Worm (Caenorhabditis elegans) whole organism, L4 larva: ENCODE data around the gene nhr-70.

ENCODE experiments used
- F26F4.8 ChIP-seq: fragments of 200-800 bp; sonication (Bioruptor generic); conservative IDR thresholded peaks from 2 replicates; pipeline ENCODE4 v1.3.6; 2022; ENCODE audit warnings: missing genetic modification characterization, missing compliant biosample characterization
- F44E2.7 ChIP-seq: fragments of 200-800 bp; sonication (Bioruptor generic); IDR thresholded peaks from 2 replicates; pipeline ENCODE4 v2.1.2; 2022; ENCODE audit warnings: missing genetic modification characterization, missing compliant biosample characterization
- Y105C5A.15 ChIP-seq: fragments of 200-800 bp; sonication (Bioruptor generic); IDR thresholded peaks from 2 replicates; pipeline ENCODE4 v1.3.6; 2022; ENCODE audit warnings: missing genetic modification characterization, missing compliant biosample characterization
- aha-1 ChIP-seq: fragments of 150-350 bp; peaks from one replicate; lab custom pipeline; 2014; ENCODE audit warnings: missing biosample characterization, missing genetic modification characterization
- ama-1 ChIP-seq: fragments of 150-350 bp; optimal IDR thresholded peaks from 2 replicates; lab custom pipeline; 2014; ENCODE audit warnings: inconsistent platforms, mixed read lengths
- ceh-20 ChIP-seq: fragments of 200-800 bp; sonication (Bioruptor generic); IDR thresholded peaks from 2 replicates; pipeline ENCODE4 v1.3.6; 2022; ENCODE audit warnings: missing genetic modification reagents, missing genetic modification characterization, missing compliant biosample characterization
- ceh-28 ChIP-seq: fragments of 150-350 bp; optimal IDR thresholded peaks from 2 replicates; lab custom pipeline; 2014; ENCODE audit warnings: missing biosample characterization, missing genetic modification reagents, missing genetic modification characterization
- dmd-6 ChIP-seq: fragments of 200-800 bp; sonication (Bioruptor generic); IDR thresholded peaks from 2 replicates; pipeline ENCODE4 v1.3.6; 2022; ENCODE audit warnings: missing genetic modification reagents, missing genetic modification characterization, missing compliant biosample characterization
- dmd-8 ChIP-seq: fragments of 200-800 bp; sonication (Bioruptor generic); IDR thresholded peaks from 2 replicates; pipeline ENCODE4 v1.3.6; 2022; ENCODE audit warnings: missing genetic modification characterization, missing compliant biosample characterization
- dve-1 ChIP-seq: sonication (generic microtip); optimal IDR thresholded peaks from 2 replicates; lab custom pipeline; 2017; ENCODE audit warnings: antibody characterized with exemption, mild to moderate bottlenecking, missing genetic modification characterization, missing compliant biosample characterization; ENCODE audit not compliant: insufficient read depth
- egl-43 ChIP-seq: fragments of 200-800 bp; sonication (Bioruptor generic); IDR thresholded peaks from 2 replicates; pipeline ENCODE4 v1.3.6; 2022; ENCODE audit warnings: missing genetic modification reagents, missing genetic modification characterization, missing compliant biosample characterization
- fkh-10 ChIP-seq: fragments of 150-350 bp; optimal IDR thresholded peaks from 2 replicates; lab custom pipeline; 2014; ENCODE audit warnings: missing biosample characterization, missing genetic modification reagents, missing genetic modification characterization
- jun-1 ChIP-seq: fragments of 150-350 bp; optimal IDR thresholded peaks from 2 replicates; lab custom pipeline; 2014; ENCODE audit warnings: missing biosample characterization, missing genetic modification reagents, missing genetic modification characterization
- lin-39 ChIP-seq: fragments of 150-350 bp; optimal IDR thresholded peaks from 2 replicates; lab custom pipeline; 2014; ENCODE audit warnings: missing biosample characterization, missing genetic modification reagents, missing genetic modification characterization
- lir-3 ChIP-seq: sonication (generic microtip); optimal IDR thresholded peaks from 2 replicates; lab custom pipeline; 2016; ENCODE audit warnings: mild to moderate bottlenecking, missing genetic modification characterization, missing compliant biosample characterization
- lsy-2 ChIP-seq, 2 experiments: fragments of 150-350 bp in 1 of 2; sonication (generic microtip) in 1 of 2; optimal IDR thresholded peaks; 2 replicates each; lab custom pipeline; 2014 to 2017; ENCODE audit warnings: missing biosample characterization in 2 of 2, missing genetic modification characterization in 2 of 2
- mep-1 ChIP-seq: fragments of 150-350 bp; sonication (generic microtip); optimal IDR thresholded peaks from 3 replicates; lab custom pipeline; 2014; ENCODE audit warnings: missing biosample characterization, missing genetic modification characterization
- mes-2 ChIP-seq: sonication (generic microtip); optimal IDR thresholded peaks from 2 replicates; lab custom pipeline; 2016; ENCODE audit warnings: missing genotype, mild to moderate bottlenecking, missing genetic modification characterization, missing compliant biosample characterization; ENCODE audit not compliant: poor library complexity, severe bottlenecking
- mxl-2 ChIP-seq: fragments of 200-800 bp; sonication (Bioruptor generic); conservative IDR thresholded peaks from 2 replicates; pipeline ENCODE4 v1.3.6; 2022; ENCODE audit warnings: missing genetic modification reagents, missing genetic modification characterization, missing compliant biosample characterization
- nhr-11 ChIP-seq: fragments of 150-350 bp; optimal IDR thresholded peaks from 2 replicates; lab custom pipeline; 2014; ENCODE audit warnings: missing biosample characterization, missing genetic modification characterization
- nhr-111 ChIP-seq: fragments of 200-800 bp; sonication (Bioruptor generic); optimal IDR thresholded peaks from 2 replicates; lab custom pipeline; 2018; ENCODE audit warnings: mild to moderate bottlenecking, missing genetic modification characterization, missing compliant biosample characterization
- nhr-237 ChIP-seq: sonication (generic microtip); optimal IDR thresholded peaks from 2 replicates; lab custom pipeline; 2017; ENCODE audit warnings: missing biosample characterization, missing genetic modification characterization
- nhr-25 ChIP-seq: sonication (generic microtip); optimal IDR thresholded peaks from 2 replicates; lab custom pipeline; 2017; ENCODE audit warnings: missing genetic modification characterization, mild to moderate bottlenecking, missing compliant biosample characterization, antibody characterized with exemption, moderate library complexity, borderline replicate concordance; ENCODE audit not compliant: insufficient read depth
- nhr-6 ChIP-seq: fragments of 150-350 bp; optimal IDR thresholded peaks from 2 replicates; lab custom pipeline; 2014; ENCODE audit warnings: missing biosample characterization, missing genetic modification characterization
- nhr-77 ChIP-seq: fragments of 150-350 bp; optimal IDR thresholded peaks from 2 replicates; lab custom pipeline; 2014; ENCODE audit warnings: missing biosample characterization, missing genetic modification characterization
- set-16 ChIP-seq: fragments of 200-800 bp; sonication (Bioruptor generic); IDR thresholded peaks from 2 replicates; pipeline ENCODE4 v1.3.6; 2022; ENCODE audit warnings: missing genetic modification reagents, missing genetic modification characterization, missing compliant biosample characterization
- spr-1 ChIP-seq: sonication (generic microtip); optimal IDR thresholded peaks from 2 replicates; lab custom pipeline; 2016; ENCODE audit warnings: mild to moderate bottlenecking, missing genetic modification characterization, missing compliant biosample characterization
- unc-62 ChIP-seq, 3 experiments: fragments of 150-350 bp in 1 of 3; sonication (generic microtip); optimal IDR thresholded peaks in 2 of 3; peaks in 1 of 3; 1 replicate in 1 of 3; 2 replicates in 2 of 3; lab custom pipeline; 2014 to 2017; ENCODE audit warnings: missing biosample characterization in 3 of 3, missing genetic modification characterization in 3 of 3, missing genetic modification reagents in 3 of 3, missing genotype in 1 of 3
- zfp-3 ChIP-seq: fragments of 200-800 bp; sonication (Bioruptor generic); conservative IDR thresholded peaks from 2 replicates; pipeline ENCODE4 v1.3.6; 2022; ENCODE audit warnings: missing genetic modification reagents, missing genetic modification characterization, missing compliant biosample characterization

nhr-70 gene

DNA sequence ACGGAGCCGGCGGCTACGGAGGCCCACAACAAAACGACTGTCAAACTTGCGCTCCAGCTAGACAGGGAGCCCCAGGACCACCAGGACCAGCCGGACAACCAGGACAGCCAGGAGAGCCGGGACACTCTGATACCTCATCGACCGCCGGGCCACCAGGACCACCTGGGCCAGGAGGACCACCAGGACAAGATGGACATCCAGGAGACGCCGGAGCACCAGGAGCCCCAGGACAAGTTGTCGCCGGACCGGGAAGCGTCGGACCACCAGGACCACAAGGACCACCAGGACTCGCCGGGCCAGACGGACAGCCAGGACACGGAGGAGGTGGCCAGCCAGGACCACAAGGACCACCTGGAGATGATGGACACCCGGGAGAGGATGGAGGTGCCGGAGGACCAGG, 22.7 kb downstream of the nhr-70 start:
- no peak for TF ChIP-seq Y105C5A.15 (GFP tag; lab: Robert Waterston, UW)
- TF ChIP-seq ceh-20 (GFP tag; lab: Robert Waterston, UW), result no peak
- peak; percentile 98 for TF ChIP-seq set-16 (GFP tag; lab: Robert Waterston, UW)
- TF ChIP-seq F26F4.8 (GFP tag; lab: Robert Waterston, UW), result no peak
- no peak for TF ChIP-seq F44E2.7 (GFP tag; lab: Robert Waterston, UW)
- 0 out of 2 replicates have a peak, but pooled peaks have one; percentile 3 for TF ChIP-seq egl-43 (GFP tag; lab: Robert Waterston, UW)
- TF ChIP-seq lin-39 (tag; lab: Kevin White, UChicago), result no peak
- TF ChIP-seq dve-1 (tag; lab: Kevin White, UChicago), result no peak

DNA sequence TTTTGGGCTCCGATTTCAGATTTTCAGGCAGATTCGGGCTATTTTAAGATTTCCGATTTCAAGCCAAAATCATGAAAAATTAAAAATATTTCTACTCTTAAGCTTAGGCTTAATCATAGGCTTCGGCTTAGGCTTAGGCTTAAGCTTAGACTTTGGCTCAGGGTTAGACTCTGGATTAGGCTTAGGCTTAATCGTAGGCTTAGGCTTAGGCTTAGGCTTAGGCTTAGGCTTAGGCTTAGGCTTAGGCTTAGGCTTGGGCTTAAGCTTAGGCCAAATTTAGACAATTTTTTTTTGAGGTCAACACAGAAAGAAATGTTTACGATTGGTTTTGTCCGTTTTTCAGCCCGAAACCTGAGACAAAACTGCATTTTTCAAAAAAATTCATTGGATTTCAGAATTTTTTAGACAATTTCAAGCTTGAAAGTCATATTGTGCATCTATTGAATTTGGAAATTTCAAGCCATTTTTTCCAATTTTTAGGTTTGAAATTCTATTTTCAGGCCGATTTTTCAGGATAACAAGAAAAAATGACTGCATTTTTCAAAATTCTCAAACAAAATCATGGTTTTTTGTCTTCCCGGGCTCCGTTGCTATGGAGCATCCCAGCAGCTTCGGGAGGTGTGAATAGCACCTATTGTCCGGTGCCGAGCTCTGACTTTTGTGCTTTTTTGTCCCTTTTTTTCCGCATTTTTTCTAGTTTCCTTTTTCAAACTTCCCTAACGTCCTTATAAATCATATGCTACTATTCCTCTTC, 23.4 kb downstream of the nhr-70 start, which contains the start of gene egas-1:
TSS of gene egas-1 (plus strand) at position 704 of the 754 bp plus-strand sequence.
- TF ChIP-seq lir-3 (tag; lab: Kevin White, UChicago) (no peak), dmd-8 (GFP tag; lab: Robert Waterston, UW) (0 out of 2 replicates have a peak, but pooled peaks have one; percentile 5), spr-1 (tag; lab: Kevin White, UChicago) (no peak), ama-1 (peak; percentile 39), unc-62 (GFP tag; optimal IDR thresholded peaks at IDR 0.05 in 1 of 2; lab: Kevin White, UChicago) (peak in 1 of 2 experiments; percentile 89), unc-62 (tag; optimal IDR thresholded peaks at IDR 0.05; lab: Kevin White, UChicago) (no peak), mep-1 (peak; percentile 33), nhr-6 (peak; percentile 22), mes-2 (tag; lab: Kevin White, UChicago) (no peak), nhr-25 (tag; lab: Kevin White, UChicago) (peak; percentile 47), jun-1 (tag; lab: Kevin White, UChicago) (no peak), nhr-111 (GFP tag; lab: Kevin White, UChicago) (no peak), lsy-2 (tag; optimal IDR thresholded peaks at IDR 0.05; lab: Kevin White, UChicago) (peak in 1 of 2 experiments; percentile 15), zfp-3 (GFP tag; lab: Robert Waterston, UW) (peak; percentile 90; the same call in 1 of the 2 replicates), aha-1 (tag; lab: Kevin White, UChicago) (peak; percentile 54), nhr-237 (tag; lab: Kevin White, UChicago) (peak; percentile 56)
- TF ChIP-seq, all 104 proteins: peak for 10

- TF ChIP-seq nhr-77 (tag; lab: Kevin White, UChicago), result no peak
- TF ChIP-seq ceh-28 (tag; lab: Kevin White, UChicago), result peak; percentile 70
Measured at ce11 chrV:18644258-18644657, 27.9 kb downstream of the nhr-70 start.

ce11 chrV:18650043-18650442, 33.7 kb downstream of the nhr-70 start, which contains the start of gene egas-2:
TSS of gene egas-2 (plus strand) at chrV:18650343.
- no peak for TF ChIP-seq jun-1 (tag; lab: Kevin White, UChicago)

DNA sequence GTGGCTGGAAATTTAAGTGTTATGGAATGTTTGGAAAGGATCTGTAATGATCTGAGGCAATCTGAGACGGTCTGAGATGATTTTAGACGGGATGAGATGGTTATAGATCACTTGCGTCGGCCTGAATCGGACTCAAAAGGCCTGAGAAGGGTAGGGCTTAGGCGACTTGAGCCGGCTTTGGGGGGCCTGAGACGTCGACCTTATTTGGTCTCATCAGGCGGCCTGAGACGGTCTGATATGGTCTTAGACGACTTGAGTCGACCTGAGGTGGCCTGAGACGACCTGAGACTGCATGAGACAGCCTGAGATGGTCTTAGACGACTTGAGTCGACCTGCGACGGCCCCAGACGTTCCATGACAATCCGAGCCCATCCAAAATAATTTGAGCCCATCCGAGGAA, 40.0 kb downstream of the nhr-70 start:
- TF ChIP-seq fkh-10 (GFP tag; lab: Kevin White, UChicago) (no peak), nhr-11 (tag; lab: Kevin White, UChicago) (no peak), set-16 (GFP tag; lab: Robert Waterston, UW) (peak; percentile 61), mxl-2 (GFP tag; lab: Robert Waterston, UW) (no peak)

DNA sequence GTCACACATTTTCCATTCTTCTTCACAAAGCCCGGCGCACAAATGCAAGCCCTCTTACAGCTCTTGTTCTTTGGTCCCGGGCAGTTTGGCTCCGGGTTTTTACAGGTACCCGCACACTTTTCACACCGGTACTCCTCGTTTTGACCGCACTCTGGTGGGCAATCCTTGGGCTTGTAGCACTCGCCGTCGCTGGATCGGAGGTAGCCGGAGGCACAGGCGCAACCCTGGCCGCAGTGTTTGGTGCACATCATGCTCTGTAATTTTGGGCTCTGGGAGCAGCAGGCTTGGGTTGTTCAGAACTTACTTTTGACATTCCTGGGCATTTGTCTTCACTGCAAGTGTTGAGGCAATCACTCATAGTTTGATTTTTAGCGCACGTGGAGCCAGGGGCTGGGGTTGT, 41.0 kb downstream of the nhr-70 start:
- TF ChIP-seq dmd-6 (GFP tag; lab: Robert Waterston, UW) (no peak), set-16 (GFP tag; lab: Robert Waterston, UW) (peak; percentile 67)
- TF ChIP-seq, all 104 proteins: peak for 1
